Worm (Caenorhabditis elegans): Measurements from ENCODE around the gene F07G6.2.

DNA sequence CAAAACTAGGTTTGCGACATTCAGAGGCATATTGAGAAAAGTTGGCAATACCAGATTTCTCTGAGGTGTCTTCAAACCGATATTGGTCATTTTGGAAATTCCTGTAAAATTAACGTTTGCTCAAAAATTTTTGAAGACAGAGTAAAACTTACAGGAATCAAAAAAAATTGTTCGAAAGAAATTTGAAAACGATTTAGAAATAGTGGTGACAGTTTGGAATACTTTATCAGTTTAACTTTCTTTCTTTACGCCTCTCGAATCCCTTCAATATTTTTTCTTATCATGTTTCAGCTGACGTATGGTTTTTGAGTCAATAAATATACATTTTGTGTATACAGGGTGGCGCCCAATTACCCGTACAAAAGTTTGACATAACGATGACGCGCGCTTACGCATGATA, 8.7 kb upstream of the F07G6.2 start, which contains the start of gene fbxa-53:
- TF ChIP-seq scrt-1 (GFP tag; IDR thresholded peaks at IDR 0.05) = no peak
- TF ChIP-seq ceh-13 (GFP tag; optimal IDR thresholded peaks at IDR 0.05) = no peak
- TF ChIP-seq ama-1 (optimal IDR thresholded peaks at IDR 0.05) = no peak
- TF ChIP-seq hmg-4 (GFP tag; optimal IDR thresholded peaks at IDR 0.05) = no peak
- no peak for TF ChIP-seq sea-1 (GFP tag; conservative IDR thresholded peaks at IDR 0.05)
- TF ChIP-seq tbx-11 (GFP tag; IDR thresholded peaks at IDR 0.05) = no peak
- no peak for TF ChIP-seq tbx-37 (GFP tag; conservative IDR thresholded peaks at IDR 0.05)
